Worm (Caenorhabditis elegans) whole organism, early embryonic: ENCODE data around the gene uaf-2.

Source experiments
- B0310.2 ChIP-seq: sonication (generic microtip); optimal IDR thresholded peaks from 2 replicates; lab custom pipeline; 2016; ENCODE audit warnings: mild to moderate bottlenecking, missing genetic modification characterization, missing compliant biosample characterization
- F13C5.2 ChIP-seq: sonication (generic microtip); optimal IDR thresholded peaks from 2 replicates; lab custom pipeline; 2017; ENCODE audit warnings: mild to moderate bottlenecking, missing genetic modification characterization, inconsistent platforms, missing compliant biosample characterization
- aly-1 ChIP-seq: sonication (generic microtip); optimal IDR thresholded peaks from 2 replicates; lab custom pipeline; 2016; ENCODE audit warnings: missing genetic modification characterization, missing compliant biosample characterization
- ama-1 ChIP-seq: fragments of 150-350 bp; optimal IDR thresholded peaks from 2 replicates; lab custom pipeline; 2014
- ceh-13 ChIP-seq: fragments of 200-800 bp; sonication (Bioruptor generic); optimal IDR thresholded peaks from 2 replicates; lab custom pipeline; 2018; ENCODE audit warnings: mild to moderate bottlenecking, missing genetic modification characterization, missing compliant biosample characterization
- ceh-36 ChIP-seq: sonication (generic microtip); optimal IDR thresholded peaks from 2 replicates; lab custom pipeline; 2016; ENCODE audit warnings: missing genetic modification characterization, inconsistent platforms, missing compliant biosample characterization
- ets-7 ChIP-seq: sonication (generic microtip); optimal IDR thresholded peaks from 2 replicates; lab custom pipeline; 2016; ENCODE audit warnings: missing genotype, missing genetic modification characterization, missing compliant biosample characterization
- flt-1 ChIP-seq: fragments of 200-800 bp; sonication (Bioruptor generic); IDR thresholded peaks from 2 replicates; pipeline ENCODE4 v1.3.6; 2022; ENCODE audit warnings: missing genetic modification characterization, missing compliant biosample characterization
- hmbx-1 ChIP-seq: sonication (generic microtip); optimal IDR thresholded peaks from 2 replicates; lab custom pipeline; 2016; ENCODE audit warnings: mild to moderate bottlenecking, missing genetic modification characterization, missing compliant biosample characterization
- hmg-4 ChIP-seq: fragments of 200-800 bp; sonication (Bioruptor generic); optimal IDR thresholded peaks from 2 replicates; lab custom pipeline; 2018; ENCODE audit warnings: mild to moderate bottlenecking, missing genetic modification characterization, missing compliant biosample characterization
- hnd-1 ChIP-seq: sonication (generic microtip); optimal IDR thresholded peaks from 2 replicates; lab custom pipeline; 2016; ENCODE audit warnings: missing genetic modification characterization, missing compliant biosample characterization
- pes-1 ChIP-seq: fragments of 200-800 bp; sonication (Bioruptor generic); IDR thresholded peaks from 2 replicates; pipeline ENCODE4 v1.3.6; 2022; ENCODE audit warnings: missing genetic modification reagents, missing genetic modification characterization, missing compliant biosample characterization
- scrt-1 ChIP-seq: fragments of 200-800 bp; sonication (Bioruptor generic); IDR thresholded peaks from 2 replicates; pipeline ENCODE4 v1.3.6; 2022; ENCODE audit warnings: missing genetic modification characterization, missing compliant biosample characterization
- sea-1 ChIP-seq: fragments of 200-800 bp; sonication (Bioruptor generic); conservative IDR thresholded peaks from 2 replicates; pipeline ENCODE4 v1.3.6; 2022; ENCODE audit warnings: missing genetic modification characterization, missing compliant biosample characterization
- tbx-11 ChIP-seq: fragments of 200-800 bp; sonication (Bioruptor generic); IDR thresholded peaks from 2 replicates; pipeline ENCODE4 v1.3.6; 2022; ENCODE audit warnings: missing genetic modification characterization, missing compliant biosample characterization
- tbx-37 ChIP-seq: fragments of 200-800 bp; sonication (Bioruptor generic); conservative IDR thresholded peaks from 2 replicates; pipeline ENCODE4 v1.3.6; 2022; ENCODE audit warnings: missing genetic modification reagents, missing genetic modification characterization, missing compliant biosample characterization
- tra-4 ChIP-seq: sonication (generic microtip); optimal IDR thresholded peaks from 2 replicates; lab custom pipeline; 2017; ENCODE audit warnings: missing genetic modification characterization, missing compliant biosample characterization

Gene uaf-2

ce11 chrIV:17116821-17117220, 1.7 kb downstream of the uaf-2 start:
- TF ChIP-seq ama-1 (lab: Kevin White, UChicago) = no peak
- TF ChIP-seq pes-1 = 0 out of 2 replicates have a peak, but pooled peaks have one; percentile 23

- TF ChIP-seq sea-1 (GFP tag; lab: Robert Waterston, UW) (no peak), ama-1 (lab: Kevin White, UChicago) (peak; percentile 69), tbx-11 (GFP tag; lab: Robert Waterston, UW) (no peak), B0310.2 (tag; lab: Kevin White, UChicago) (no peak)
These were observed 2.2 kb downstream of the uaf-2 start, which contains the start of gene cyn-13 for ce11 chrIV:17116345-17116744. Gene cyn-13, minus strand, starts transcription at chrIV:17116657.

ce11 chrIV:17111813-17112212, 6.8 kb downstream of the uaf-2 start, which contains the start of gene Y116A8C.33:
Gene Y116A8C.33, plus strand, starts transcription at chrIV:17112113.
- no peak for TF ChIP-seq hmg-4 (GFP tag; lab: Kevin White, UChicago)

- no peak for TF ChIP-seq sea-1 (GFP tag; lab: Robert Waterston, UW)
- TF ChIP-seq ama-1 (lab: Kevin White, UChicago) = no peak
- no peak for TF ChIP-seq ets-7 (tag; lab: Kevin White, UChicago)
- no peak for TF ChIP-seq hnd-1 (tag; lab: Kevin White, UChicago)
- TF ChIP-seq B0310.2 (tag; lab: Kevin White, UChicago) = no peak
- TF ChIP-seq ceh-36 (tag; lab: Kevin White, UChicago) = no peak
- TF ChIP-seq scrt-1 (GFP tag; lab: Robert Waterston, UW) = no peak
These were observed 7.7 kb downstream of the uaf-2 start, which contains the start of gene sfa-1 for ce11 chrIV:17110882-17111281. Gene sfa-1, minus strand, starts transcription at chrIV:17110982.

- TF ChIP-seq tra-4 (tag; lab: Kevin White, UChicago) = no peak
- TF ChIP-seq hmg-4 (GFP tag; lab: Kevin White, UChicago) = no peak
- no peak for TF ChIP-seq aly-1
- no peak for TF ChIP-seq sea-1 (GFP tag; lab: Robert Waterston, UW)
- no peak for TF ChIP-seq ama-1 (lab: Kevin White, UChicago)
- no peak for TF ChIP-seq F13C5.2 (tag; lab: Kevin White, UChicago)
- no peak for TF ChIP-seq tbx-37 (GFP tag; lab: Robert Waterston, UW)
- no peak for TF ChIP-seq flt-1 (GFP tag; lab: Robert Waterston, UW)
These were observed 9.1 kb downstream of the uaf-2 start for ce11 chrIV:17109436-17109835.

ce11 chrIV:17108805-17109204, 9.8 kb downstream of the uaf-2 start:
- no peak for TF ChIP-seq hmbx-1 (tag; lab: Kevin White, UChicago)
- no peak for TF ChIP-seq hmg-4 (GFP tag; lab: Kevin White, UChicago)
- TF ChIP-seq tbx-37 (GFP tag; lab: Robert Waterston, UW) = no peak
- no peak for TF ChIP-seq sea-1 (GFP tag; lab: Robert Waterston, UW)
- no peak for TF ChIP-seq tra-4 (tag; lab: Kevin White, UChicago)
- no peak for TF ChIP-seq hnd-1 (tag; lab: Kevin White, UChicago)
- no peak for TF ChIP-seq ama-1 (lab: Kevin White, UChicago)
- TF ChIP-seq ets-7 (tag; lab: Kevin White, UChicago) = no peak
- TF ChIP-seq ceh-13 = no peak
- TF ChIP-seq F13C5.2 (tag; lab: Kevin White, UChicago) = no peak
- TF ChIP-seq B0310.2 (tag; lab: Kevin White, UChicago) = no peak
- no peak for TF ChIP-seq ceh-36 (tag; lab: Kevin White, UChicago)
- no peak for TF ChIP-seq tbx-11 (GFP tag; lab: Robert Waterston, UW)
- TF ChIP-seq pes-1 = no peak
- no peak for TF ChIP-seq scrt-1 (GFP tag; lab: Robert Waterston, UW)
- no peak for TF ChIP-seq flt-1 (GFP tag; lab: Robert Waterston, UW)

ce11 chrIV:17108200-17108599, 10.4 kb downstream of the uaf-2 start:
- no peak for TF ChIP-seq tra-4 (tag; lab: Kevin White, UChicago)
- TF ChIP-seq hnd-1 (tag; lab: Kevin White, UChicago) = no peak
- TF ChIP-seq ceh-13 = peak; percentile 29
- TF ChIP-seq sea-1 (GFP tag; lab: Robert Waterston, UW) = 0 out of 2 replicates have a peak, but pooled peaks have one; percentile 9
- TF ChIP-seq hmg-4 (GFP tag; lab: Kevin White, UChicago) = no peak
- TF ChIP-seq B0310.2 (tag; lab: Kevin White, UChicago) = no peak
- peak; percentile 80 for TF ChIP-seq pes-1

ce11 chrIV:17105578-17105977, 13.0 kb downstream of the uaf-2 start:
- TF ChIP-seq aly-1 (peak; percentile 57), hmbx-1 (tag; lab: Kevin White, UChicago) (no peak)

- TF ChIP-seq scrt-1 (GFP tag; lab: Robert Waterston, UW) = peak; percentile 5; the same call in 1 of the 2 replicates
- TF ChIP-seq hmbx-1 (tag; lab: Kevin White, UChicago) = no peak
- TF ChIP-seq tbx-11 (GFP tag; lab: Robert Waterston, UW) = no peak
- TF ChIP-seq flt-1 (GFP tag; lab: Robert Waterston, UW) = no peak
These were observed 14.3 kb downstream of the uaf-2 start for ce11 chrIV:17104157-17104872.
